Worm (Caenorhabditis elegans) whole organism, late embryonic: ENCODE results near the gene mek-1.

ENCODE experiments used
- C38D4.7 ChIP-seq: fragments of 200-800 bp; sonication (Bioruptor generic); optimal IDR thresholded peaks from 2 replicates; lab custom pipeline; 2018; ENCODE audit warnings: mild to moderate bottlenecking, missing genetic modification characterization, moderate library complexity, missing compliant biosample characterization
- F13H6.1 ChIP-seq: sonication (generic microtip); optimal IDR thresholded peaks from 2 replicates; lab custom pipeline; 2016; ENCODE audit warnings: missing genetic modification characterization, missing compliant biosample characterization
- T23F11.4 ChIP-seq: fragments of 200-800 bp; sonication (Bioruptor generic); optimal IDR thresholded peaks from 2 replicates; lab custom pipeline; 2018; ENCODE audit warnings: mild to moderate bottlenecking, missing genetic modification characterization, missing compliant biosample characterization
- Y22D7AL.16 ChIP-seq: sonication (generic microtip); optimal IDR thresholded peaks from 2 replicates; lab custom pipeline; 2016; ENCODE audit warnings: missing genetic modification characterization, missing compliant biosample characterization
- ama-1 ChIP-seq: fragments of 150-350 bp; optimal IDR thresholded peaks from 2 replicates; lab custom pipeline; 2014
- ceh-14 ChIP-seq: sonication (generic microtip); optimal IDR thresholded peaks from 2 replicates; lab custom pipeline; 2016; ENCODE audit warnings: missing genotype, missing genetic modification characterization, missing compliant biosample characterization
- ceh-2 ChIP-seq: sonication (generic microtip); optimal IDR thresholded peaks from 2 replicates; lab custom pipeline; 2016; ENCODE audit warnings: missing genotype, missing genetic modification characterization, missing compliant biosample characterization
- ceh-22 ChIP-seq: sonication (generic microtip); optimal IDR thresholded peaks from 2 replicates; lab custom pipeline; 2017; ENCODE audit warnings: missing biosample characterization, missing genetic modification characterization
- ceh-30 ChIP-seq: fragments of 150-350 bp; optimal IDR thresholded peaks from 2 replicates; lab custom pipeline; 2014; ENCODE audit warnings: missing biosample characterization, missing genetic modification characterization
- ceh-31 ChIP-seq: sonication (generic microtip); optimal IDR thresholded peaks from 2 replicates; lab custom pipeline; 2016; ENCODE audit warnings: missing genetic modification characterization, missing compliant biosample characterization
- ceh-34 ChIP-seq: sonication (generic microtip); optimal IDR thresholded peaks from 2 replicates; lab custom pipeline; 2016; ENCODE audit warnings: mild to moderate bottlenecking, missing genetic modification characterization, missing compliant biosample characterization
- ceh-45 ChIP-seq: fragments of 200-800 bp; sonication (Bioruptor generic); IDR thresholded peaks from 2 replicates; pipeline ENCODE4 v1.3.6; 2022; ENCODE audit warnings: missing genetic modification reagents, missing genetic modification characterization, missing compliant biosample characterization
- ceh-48 ChIP-seq: sonication (generic microtip); optimal IDR thresholded peaks from 2 replicates; lab custom pipeline; 2016; ENCODE audit warnings: missing genetic modification characterization, inconsistent platforms, missing compliant biosample characterization
- ceh-6 ChIP-seq: fragments of 200-800 bp; sonication (Bioruptor generic); optimal IDR thresholded peaks from 2 replicates; lab custom pipeline; 2018; ENCODE audit warnings: mild to moderate bottlenecking, missing genetic modification characterization, missing compliant biosample characterization
- ceh-9 ChIP-seq: sonication (generic microtip); optimal IDR thresholded peaks from 2 replicates; lab custom pipeline; 2016; ENCODE audit warnings: mild to moderate bottlenecking, missing genetic modification characterization, inconsistent platforms, missing compliant biosample characterization
- che-1 ChIP-seq: sonication (generic microtip); optimal IDR thresholded peaks from 2 replicates; lab custom pipeline; 2016; ENCODE audit warnings: mild to moderate bottlenecking, missing genetic modification characterization, missing compliant biosample characterization
- dmd-4 ChIP-seq: sonication (generic microtip); optimal IDR thresholded peaks from 2 replicates; lab custom pipeline; 2016; ENCODE audit warnings: borderline replicate concordance, missing genetic modification characterization, missing compliant biosample characterization
- dve-1 ChIP-seq: sonication (generic microtip); optimal IDR thresholded peaks from 2 replicates; lab custom pipeline; 2017; ENCODE audit warnings: antibody characterized with exemption, mild to moderate bottlenecking, missing genetic modification characterization, missing compliant biosample characterization
- ets-4 ChIP-seq: sonication (generic microtip); optimal IDR thresholded peaks from 2 replicates; lab custom pipeline; 2016; ENCODE audit warnings: missing genetic modification characterization, missing compliant biosample characterization
- eyg-1 ChIP-seq: sonication (generic microtip); optimal IDR thresholded peaks from 2 replicates; lab custom pipeline; 2016; ENCODE audit warnings: missing genotype, missing genetic modification characterization, missing compliant biosample characterization
- fkh-10 ChIP-seq: fragments of 150-350 bp; optimal IDR thresholded peaks from 2 replicates; lab custom pipeline; 2014; ENCODE audit warnings: missing biosample characterization, missing genetic modification reagents, missing genetic modification characterization
- fkh-6 ChIP-seq: sonication (generic microtip); optimal IDR thresholded peaks from 2 replicates; lab custom pipeline; 2016; ENCODE audit warnings: missing genetic modification characterization, missing compliant biosample characterization
- hlh-13 ChIP-seq: fragments of 200-800 bp; sonication (Bioruptor generic); optimal IDR thresholded peaks from 2 replicates; lab custom pipeline; 2018; ENCODE audit warnings: mild to moderate bottlenecking, missing genetic modification characterization, missing compliant biosample characterization
- hlh-15 ChIP-seq: sonication (generic microtip); optimal IDR thresholded peaks from 2 replicates; lab custom pipeline; 2016; ENCODE audit warnings: missing genetic modification characterization, missing compliant biosample characterization
- hlh-8 ChIP-seq: sonication (generic microtip); optimal IDR thresholded peaks from 2 replicates; lab custom pipeline; 2016; ENCODE audit warnings: missing genotype, missing genetic modification characterization, missing compliant biosample characterization
- madf-2 ChIP-seq: sonication (generic microtip); optimal IDR thresholded peaks from 2 replicates; lab custom pipeline; 2017; ENCODE audit warnings: missing genetic modification characterization, missing compliant biosample characterization
- nfya-1 ChIP-seq: sonication (generic microtip); optimal IDR thresholded peaks from 2 replicates; lab custom pipeline; 2017; ENCODE audit warnings: missing genetic modification characterization, mild to moderate bottlenecking, missing compliant biosample characterization, antibody characterized with exemption, moderate library complexity
- nhr-11 ChIP-seq: fragments of 150-350 bp; optimal IDR thresholded peaks from 2 replicates; lab custom pipeline; 2014; ENCODE audit warnings: missing biosample characterization, missing genetic modification characterization
- nhr-232 ChIP-seq: sonication (generic microtip); optimal IDR thresholded peaks from 2 replicates; lab custom pipeline; 2016; ENCODE audit warnings: missing genetic modification characterization, missing compliant biosample characterization
- odd-2 ChIP-seq: sonication (generic microtip); optimal IDR thresholded peaks from 2 replicates; lab custom pipeline; 2017; ENCODE audit warnings: antibody characterized with exemption, mild to moderate bottlenecking, missing genetic modification characterization, missing compliant biosample characterization
- pag-3 ChIP-seq: sonication (generic microtip); optimal IDR thresholded peaks from 2 replicates; lab custom pipeline; 2016; ENCODE audit warnings: missing compliant biosample characterization, missing genetic modification characterization, borderline replicate concordance
- pat-9 ChIP-seq: fragments of 200-800 bp; sonication (Bioruptor generic); optimal IDR thresholded peaks from 2 replicates; lab custom pipeline; 2018; ENCODE audit warnings: mild to moderate bottlenecking, missing genetic modification characterization, moderate library complexity, missing compliant biosample characterization
- pax-1 ChIP-seq: fragments of 150-350 bp; optimal IDR thresholded peaks from 2 replicates; lab custom pipeline; 2014; ENCODE audit warnings: missing biosample characterization, missing genetic modification characterization
- pha-2 ChIP-seq: sonication (generic microtip); optimal IDR thresholded peaks from 2 replicates; lab custom pipeline; 2017; ENCODE audit warnings: mild to moderate bottlenecking, missing genetic modification characterization, missing compliant biosample characterization
- pqm-1 ChIP-seq: sonication (generic microtip); optimal IDR thresholded peaks from 2 replicates; lab custom pipeline; 2016; ENCODE audit warnings: missing genetic modification characterization, missing compliant biosample characterization
- ref-2 ChIP-seq: sonication (generic microtip); optimal IDR thresholded peaks from 2 replicates; lab custom pipeline; 2016; ENCODE audit warnings: missing genetic modification characterization, missing compliant biosample characterization
- rnt-1 ChIP-seq: sonication (generic microtip); optimal IDR thresholded peaks from 2 replicates; lab custom pipeline; 2016; ENCODE audit warnings: missing genetic modification characterization, missing compliant biosample characterization
- sdc-2 ChIP-seq: sonication (generic microtip); optimal IDR thresholded peaks from 2 replicates; lab custom pipeline; 2016; ENCODE audit warnings: missing genotype, missing genetic modification characterization, missing compliant biosample characterization
- sox-2 ChIP-seq: fragments of 200-800 bp; sonication (Bioruptor generic); IDR thresholded peaks from 2 replicates; pipeline ENCODE4 v1.3.6; 2022; ENCODE audit warnings: missing genetic modification reagents, missing genetic modification characterization, missing compliant biosample characterization
- sox-4 ChIP-seq: sonication (generic microtip); optimal IDR thresholded peaks from 2 replicates; lab custom pipeline; 2017; ENCODE audit warnings: mild to moderate bottlenecking, missing genetic modification characterization, inconsistent platforms, missing compliant biosample characterization
- ttx-3 ChIP-seq: sonication (generic microtip); optimal IDR thresholded peaks from 2 replicates; lab custom pipeline; 2016; ENCODE audit warnings: missing genetic modification reagents, missing genetic modification characterization, missing compliant biosample characterization
- unc-55 ChIP-seq: sonication (generic microtip); optimal IDR thresholded peaks from 2 replicates; lab custom pipeline; 2017; ENCODE audit warnings: missing biosample characterization, missing genetic modification reagents, missing genetic modification characterization
- zip-5 ChIP-seq: sonication (generic microtip); optimal IDR thresholded peaks from 2 replicates; lab custom pipeline; 2016; ENCODE audit warnings: missing genetic modification characterization, missing compliant biosample characterization

The mek-1 gene

DNA sequence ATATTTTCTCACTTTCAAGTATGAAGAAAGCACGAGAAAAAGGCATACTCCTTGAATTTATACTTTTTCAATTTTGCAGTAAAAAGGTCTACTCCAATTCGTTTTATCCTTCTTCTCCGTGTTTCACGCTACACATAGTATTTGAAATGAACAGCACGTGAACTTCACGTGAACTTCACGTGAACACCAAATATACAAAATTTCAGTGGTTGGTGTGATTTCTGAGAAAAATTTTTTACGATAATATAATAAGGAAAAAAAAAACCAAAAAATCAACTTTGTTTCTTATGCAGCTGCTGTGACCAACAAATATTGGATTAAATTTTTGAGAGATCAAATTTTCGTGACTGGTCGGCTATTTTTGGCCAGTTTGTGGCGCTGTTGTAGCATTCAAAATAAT, 32.6 kb upstream of the mek-1 start:
- no peak for TF ChIP-seq sdc-2 (tag; lab: Kevin White, UChicago)
- TF ChIP-seq ceh-22 (tag; lab: Kevin White, UChicago): no peak
- no peak for TF ChIP-seq ceh-9 (tag; lab: Kevin White, UChicago)
- no peak for TF ChIP-seq nfya-1 (tag; lab: Kevin White, UChicago)
- TF ChIP-seq hlh-13: no peak
- TF ChIP-seq F13H6.1 (tag; lab: Kevin White, UChicago): no peak

DNA sequence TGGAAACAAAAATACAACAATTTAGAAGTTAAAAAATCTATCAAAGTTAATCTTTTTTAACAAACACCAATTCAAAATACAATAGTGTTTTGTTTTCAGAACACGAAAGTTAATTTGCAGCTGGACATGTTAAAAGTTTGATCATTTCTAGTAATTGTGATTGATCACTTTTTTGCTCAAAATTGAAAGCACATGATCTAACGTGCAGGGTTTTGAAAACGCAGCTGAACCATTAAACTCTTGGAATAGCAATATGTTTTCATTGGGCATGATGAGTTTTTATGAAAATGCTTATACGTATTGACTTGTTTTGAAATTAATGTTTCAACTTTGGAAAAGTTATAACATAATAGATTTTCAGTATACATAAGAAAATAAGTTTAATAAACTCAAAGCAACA, 31.7 kb upstream of the mek-1 start:
- no peak for TF ChIP-seq ceh-14
- no peak for TF ChIP-seq pha-2
- TF ChIP-seq nhr-11 (tag; lab: Kevin White, UChicago): no peak
- TF ChIP-seq hlh-15: no peak
- no peak for TF ChIP-seq eyg-1 (tag; lab: Kevin White, UChicago)
- TF ChIP-seq ceh-9 (tag; lab: Kevin White, UChicago): no peak
- no peak for TF ChIP-seq sox-4
- TF ChIP-seq ttx-3: no peak
- no peak for TF ChIP-seq odd-2 (tag; lab: Kevin White, UChicago)
- no peak for TF ChIP-seq pat-9 (tag; lab: Kevin White, UChicago)
- no peak for TF ChIP-seq hlh-8 (tag; lab: Kevin White, UChicago)
- TF ChIP-seq ceh-22 (tag; lab: Kevin White, UChicago): no peak

DNA sequence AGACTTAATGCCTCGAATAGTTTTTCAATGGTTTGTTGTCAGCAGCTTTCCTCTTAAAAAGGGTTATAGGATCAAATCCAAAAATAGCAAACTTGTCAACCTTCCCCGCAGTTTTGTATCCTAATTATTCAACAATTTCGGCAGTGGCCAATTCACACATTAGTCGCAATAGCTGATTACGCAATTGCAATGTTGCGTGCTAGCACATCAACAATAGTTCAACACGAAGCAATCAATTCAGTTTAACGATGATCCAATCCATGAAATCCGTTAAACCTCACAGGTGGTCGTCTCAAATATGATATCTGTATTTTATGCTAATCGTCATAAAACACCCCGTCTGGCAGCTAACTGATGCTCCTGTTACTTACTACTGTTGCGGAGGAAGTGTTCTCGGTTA, 26.4 kb upstream of the mek-1 start:
- TF ChIP-seq T23F11.4 (GFP tag; lab: Kevin White, UChicago) (no peak), eyg-1 (tag; lab: Kevin White, UChicago) (no peak), pat-9 (tag; lab: Kevin White, UChicago) (no peak), nhr-11 (tag; lab: Kevin White, UChicago) (no peak), ceh-6 (GFP tag; lab: Kevin White, UChicago) (no peak), pqm-1 (tag; lab: Kevin White, UChicago) (no peak), sox-4 (no peak), hlh-13 (no peak), dmd-4 (tag; lab: Kevin White, UChicago) (no peak), pax-1 (tag; lab: Kevin White, UChicago) (no peak), dve-1 (no peak), fkh-6 (tag; lab: Kevin White, UChicago) (no peak), odd-2 (tag; lab: Kevin White, UChicago) (no peak), nhr-232 (tag; lab: Kevin White, UChicago) (no peak), ceh-48 (tag; lab: Kevin White, UChicago) (no peak), unc-55 (GFP tag; lab: Kevin White, UChicago) (no peak), madf-2 (tag; lab: Kevin White, UChicago) (no peak), ceh-34 (no peak), hlh-8 (tag; lab: Kevin White, UChicago) (no peak), hlh-15 (no peak)

DNA sequence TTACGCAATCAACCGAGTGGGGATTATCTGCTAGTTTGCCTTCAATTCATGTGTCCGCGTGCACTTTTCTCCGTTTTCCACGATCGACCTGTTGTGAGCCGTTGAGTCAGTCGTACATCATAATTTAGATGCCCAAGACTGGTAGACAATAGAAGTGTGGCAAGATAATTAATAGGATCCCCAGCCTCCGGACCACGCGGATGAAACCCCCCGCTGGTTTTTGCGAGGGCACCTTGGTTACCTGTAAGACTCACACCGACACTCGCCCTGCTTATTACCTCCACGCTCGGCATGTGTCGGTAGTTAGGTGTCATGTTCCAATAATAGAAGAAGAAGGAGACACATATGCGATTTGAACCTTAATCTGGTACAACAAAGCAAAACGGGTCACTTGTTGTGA, 23.1 kb upstream of the mek-1 start:
- TF ChIP-seq ceh-22 (tag; lab: Kevin White, UChicago) (no peak), ceh-30 (tag; lab: Kevin White, UChicago) (no peak), pqm-1 (tag; lab: Kevin White, UChicago) (no peak), ets-4 (tag; lab: Kevin White, UChicago) (no peak), zip-5 (no peak), dmd-4 (tag; lab: Kevin White, UChicago) (no peak), pax-1 (tag; lab: Kevin White, UChicago) (no peak), eyg-1 (tag; lab: Kevin White, UChicago) (no peak), C38D4.7 (no peak), T23F11.4 (GFP tag; lab: Kevin White, UChicago) (peak; percentile 0), fkh-6 (tag; lab: Kevin White, UChicago) (no peak), che-1 (tag; lab: Kevin White, UChicago) (no peak), ceh-45 (GFP tag; lab: Robert Waterston, UW) (no peak), nhr-11 (tag; lab: Kevin White, UChicago) (no peak), rnt-1 (no peak), pag-3 (no peak), sox-2 (GFP tag; lab: Robert Waterston, UW) (peak; percentile 30; the same call in 1 of the 2 replicates), fkh-10 (GFP tag; lab: Kevin White, UChicago) (no peak), ceh-9 (tag; lab: Kevin White, UChicago) (no peak), nfya-1 (tag; lab: Kevin White, UChicago) (no peak), ref-2 (tag; lab: Kevin White, UChicago) (peak; percentile 87), ceh-31 (tag; lab: Kevin White, UChicago) (peak; percentile 47), ceh-2 (tag; lab: Kevin White, UChicago) (no peak), Y22D7AL.16 (no peak), ama-1 (lab: Kevin White, UChicago) (no peak)
